Fruit fly (Drosophila melanogaster): Measurements from ENCODE around the gene Pdp.

Gene Pdp

DNA sequence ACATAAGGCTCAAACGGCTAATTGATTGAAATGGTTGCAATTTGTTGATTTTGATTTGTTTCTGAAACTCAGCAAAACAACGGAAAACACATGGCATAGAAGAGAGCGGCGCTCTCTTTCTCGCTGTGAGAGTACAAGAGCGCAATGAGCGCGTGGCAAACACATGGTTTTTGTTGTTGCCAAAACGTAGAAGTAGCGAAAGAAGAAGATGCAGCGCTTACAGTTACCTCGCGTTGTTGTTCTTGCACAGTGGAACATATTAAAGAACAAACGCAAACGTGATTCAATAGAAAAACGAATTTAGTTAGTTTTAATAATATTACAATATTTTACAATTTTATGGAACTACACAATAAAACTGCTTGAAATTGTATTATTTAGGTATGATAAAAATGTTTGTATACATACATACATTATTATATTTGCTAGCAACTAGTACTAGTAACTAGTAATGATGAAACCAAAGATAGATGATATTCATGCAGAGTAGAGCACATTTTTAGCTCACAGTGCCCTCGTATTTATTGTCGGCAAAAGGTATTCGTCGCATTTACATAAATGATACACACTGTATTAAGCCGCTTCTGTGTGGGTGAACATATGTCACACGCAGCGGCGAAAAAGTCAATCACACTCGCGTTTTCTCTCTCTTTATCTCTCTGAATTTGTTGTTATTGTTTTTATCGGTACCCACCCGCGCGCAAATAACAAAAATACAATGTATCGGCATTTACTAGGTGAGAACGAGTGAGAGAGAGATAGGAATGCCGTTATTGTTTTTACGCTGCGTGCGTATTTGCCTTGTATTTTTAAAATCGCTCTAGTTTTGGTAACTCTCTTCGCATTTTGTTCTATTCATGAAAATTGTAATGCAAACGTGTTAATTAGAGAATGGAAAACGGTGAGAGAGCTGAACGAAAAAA, 29.0 kb downstream of the Pdp start (continued):
- peak; percentile 89 for TF ChIP-seq CrebB (tag; optimal IDR thresholded peaks at IDR 0.05)
- TF ChIP-seq bab2 (GFP tag; optimal IDR thresholded peaks at IDR 0.05) = peak; percentile 83
- TF ChIP-seq so (GFP tag; IDR thresholded peaks at IDR 0.05) = peak; percentile 84; the same call in 2 of the 3 replicates
- TF ChIP-seq CG31224 (GFP tag; IDR thresholded peaks at IDR 0.05) = peak; percentile 78
- TF ChIP-seq yki (optimal IDR thresholded peaks at IDR 0.05) = peak; percentile 78
- 0 out of 2 replicates have a peak, but pooled peaks have one; percentile 49 for TF ChIP-seq NFAT (GFP tag; IDR thresholded peaks at IDR 0.05)
- TF ChIP-seq CG2129 (GFP tag; IDR thresholded peaks at IDR 0.05; ENCODE audit: partially characterized antibody) = no peak
- peak; percentile 77 for TF ChIP-seq pum (GFP tag; optimal IDR thresholded peaks at IDR 0.05)
- peak; percentile 69 for TF ChIP-seq MTF-1 (GFP tag; optimal IDR thresholded peaks at IDR 0.05; ENCODE audit: borderline replicate concordance)
- peak in 1 of 3 experiments; percentile 94 for TF ChIP-seq lola (GFP tag; optimal IDR thresholded peaks at IDR 0.05)
- TF ChIP-seq CG4328 (GFP tag; optimal IDR thresholded peaks at IDR 0.05) = peak; percentile 88
- peak; percentile 52 for TF ChIP-seq pb (GFP tag; optimal IDR thresholded peaks at IDR 0.05)
- TF ChIP-seq CG15514 (GFP tag; optimal IDR thresholded peaks at IDR 0.05) = peak; percentile 82
- TF ChIP-seq Lim3 (GFP tag; IDR thresholded peaks at IDR 0.05) = 0 out of 2 replicates have a peak, but pooled peaks have one; percentile 51
- TF ChIP-seq aop (GFP tag; IDR thresholded peaks at IDR 0.05) = no peak
- peak; percentile 60 for TF ChIP-seq fd64A (GFP tag; optimal IDR thresholded peaks at IDR 0.05)
- TF ChIP-seq Nf-YA (GFP tag; IDR thresholded peaks at IDR 0.05) = peak; percentile 48; the same call in 1 of the 2 replicates
- peak; percentile 56 for TF ChIP-seq CG17186 (GFP tag; optimal IDR thresholded peaks at IDR 0.05)
- TF ChIP-seq Nf-YB (GFP tag; optimal IDR thresholded peaks at IDR 0.05) = peak; percentile 85
- TF ChIP-seq CG7357 (GFP tag; IDR thresholded peaks at IDR 0.05) = peak; percentile 82
- TF ChIP-seq gce (GFP tag; IDR thresholded peaks at IDR 0.05) = peak; percentile 47; the same call in 1 of the 3 replicates
- peak; percentile 82 for TF ChIP-seq Camta (GFP tag; optimal IDR thresholded peaks at IDR 0.05)
- peak; percentile 87 for TF ChIP-seq CG15696 (tag; optimal IDR thresholded peaks at IDR 0.05)
- peak; percentile 85 for TF ChIP-seq stc (GFP tag; IDR thresholded peaks at IDR 0.05)
- TF ChIP-seq Hr51 (GFP tag; optimal IDR thresholded peaks at IDR 0.05) = peak; percentile 80 to 96
- TF ChIP-seq CG30431 (GFP tag; optimal IDR thresholded peaks at IDR 0.05) = peak; percentile 90
- peak; percentile 96 for TF ChIP-seq phol (tag; optimal IDR thresholded peaks at IDR 0.05)
- TF ChIP-seq CG1603 (tag; optimal IDR thresholded peaks at IDR 0.05) = peak; percentile 78
- TF ChIP-seq dmrt11E (tag; optimal IDR thresholded peaks at IDR 0.05) = peak; percentile 93
- TF ChIP-seq Adf1 (GFP tag; IDR thresholded peaks at IDR 0.05) = peak; percentile 2; the same call in 1 of the 2 replicates
- no peak for TF ChIP-seq pfk (GFP tag; optimal IDR thresholded peaks at IDR 0.05)
- TF ChIP-seq B-H1 (GFP tag; IDR thresholded peaks at IDR 0.05) = peak; percentile 71
- TF ChIP-seq hth (optimal IDR thresholded peaks at IDR 0.05) = no peak
- no peak for TF ChIP-seq CG16779 (GFP tag; IDR thresholded peaks at IDR 0.05)
- TF ChIP-seq pan (optimal IDR thresholded peaks at IDR 0.05) = no peak
- peak in 1 of 2 experiments; percentile 85 for TF ChIP-seq pan (GFP tag; optimal IDR thresholded peaks at IDR 0.05 in 1 of 2, IDR thresholded peaks at IDR 0.05 in 1 of 2)
- TF ChIP-seq E2f1 (GFP tag; IDR thresholded peaks at IDR 0.05) = peak; percentile 85
- TF ChIP-seq CG4707 (GFP tag; optimal IDR thresholded peaks at IDR 0.05) = peak; percentile 89
- TF ChIP-seq HmgZ (tag; optimal IDR thresholded peaks at IDR 0.05) = peak; percentile 88
- peak; percentile 26 for TF ChIP-seq sqz (GFP tag; optimal IDR thresholded peaks at IDR 0.05)
- TF ChIP-seq CG30020 (tag; optimal IDR thresholded peaks at IDR 0.05) = peak; percentile 73
- no peak for TF ChIP-seq br (optimal IDR thresholded peaks at IDR 0.05)
- TF ChIP-seq zen (tag; optimal IDR thresholded peaks at IDR 0.05) = peak; percentile 85
- TF ChIP-seq CG14667 (GFP tag; IDR thresholded peaks at IDR 0.05) = peak; percentile 78
- TF ChIP-seq Sox102F (GFP tag; optimal IDR thresholded peaks at IDR 0.05) = peak; percentile 94
- TF ChIP-seq CG2889 (GFP tag; IDR thresholded peaks at IDR 0.05) = peak; percentile 72; the same call in 1 of the 3 replicates
- TF ChIP-seq sens-2 (GFP tag; IDR thresholded peaks at IDR 0.05) = 0 out of 2 replicates have a peak, but pooled peaks have one; percentile 15
- TF ChIP-seq CG7556 (GFP tag; optimal IDR thresholded peaks at IDR 0.05) = peak; percentile 98
